Fruit fly (Drosophila melanogaster) whole organism, embryonic: ENCODE data around the gene CG42693.

ENCODE experiments used
- CG1024 ChIP-seq: fragments of 200-800 bp; sonication (Bioruptor generic); IDR thresholded peaks from 2 replicates; pipeline ENCODE4 v1.3.6; 2022; ENCODE audit warnings: missing biosample characterization, missing genetic modification characterization
- CG10366 ChIP-seq: fragments of 200-800 bp; sonication (Bioruptor generic); IDR thresholded peaks from 2 replicates; pipeline ENCODE4 v1.3.6; 2022; ENCODE audit warnings: missing biosample characterization, missing genetic modification characterization
- CG11560 ChIP-seq: fragments of 200-800 bp; sonication (Bioruptor generic); IDR thresholded peaks from 3 replicates; pipeline ENCODE4 v1.3.6; 2022; ENCODE audit warnings: missing biosample characterization, missing genetic modification characterization
- CG1233 ChIP-seq: fragments of 200-800 bp; sonication (Bioruptor generic); optimal IDR thresholded peaks from 4 replicates; lab custom pipeline; 2018; ENCODE audit warnings: missing biosample characterization, mild to moderate bottlenecking, missing genetic modification characterization
- CG12391 ChIP-seq: fragments of 200-800 bp; sonication (Bioruptor generic); optimal IDR thresholded peaks from 3 replicates; lab custom pipeline; 2018; ENCODE audit warnings: missing biosample characterization, mild to moderate bottlenecking, missing genetic modification characterization, moderate library complexity
- CG13424 ChIP-seq: fragments of 200-800 bp; sonication (Bioruptor generic); optimal IDR thresholded peaks from 2 replicates; lab custom pipeline; 2019; ENCODE audit warnings: missing biosample characterization, mild to moderate bottlenecking, missing genetic modification characterization, moderate library complexity
- CG15073 ChIP-seq: fragments of 200-800 bp; sonication (Bioruptor generic); optimal IDR thresholded peaks from 2 replicates; lab custom pipeline; 2016; ENCODE audit warnings: missing biosample characterization, missing genetic modification characterization
- CG1529 ChIP-seq: fragments of 200-800 bp; sonication (Bioruptor generic); optimal IDR thresholded peaks from 3 replicates; lab custom pipeline; 2018; ENCODE audit warnings: missing biosample characterization, missing genetic modification characterization
- CG18262 ChIP-seq: fragments of 200-800 bp; optimal IDR thresholded peaks from 3 replicates; lab custom pipeline; 2019; ENCODE audit warnings: missing biosample characterization, mild to moderate bottlenecking, missing genetic modification characterization, moderate library complexity
- CG2712 ChIP-seq: fragments of 200-800 bp; optimal IDR thresholded peaks from 3 replicates; lab custom pipeline; 2019; ENCODE audit warnings: missing biosample characterization, mild to moderate bottlenecking, missing genetic modification characterization, moderate library complexity
- CG2875 ChIP-seq: fragments of 200-800 bp; sonication (Bioruptor generic); optimal IDR thresholded peaks from 2 replicates; lab custom pipeline; 2017; ENCODE audit warnings: missing biosample characterization, mild to moderate bottlenecking, missing genetic modification characterization, missing genetic modification reagents
- CG33557 ChIP-seq: fragments of 200-800 bp; sonication (Bioruptor generic); optimal IDR thresholded peaks from 2 replicates; lab custom pipeline; 2019; ENCODE audit warnings: missing biosample characterization, mild to moderate bottlenecking, missing genetic modification characterization, moderate library complexity
- CG3407 ChIP-seq: fragments of 200-800 bp; sonication (Bioruptor generic); optimal IDR thresholded peaks from 2 replicates; lab custom pipeline; 2018; ENCODE audit warnings: missing biosample characterization, mild to moderate bottlenecking, missing genetic modification characterization
- CG4404 ChIP-seq: fragments of 200-800 bp; sonication (Bioruptor generic); IDR thresholded peaks from 2 replicates; pipeline ENCODE4 v1.3.6; 2022; ENCODE audit warnings: missing biosample characterization, missing genetic modification characterization
- CG7745 ChIP-seq: fragments of 200-800 bp; sonication (Bioruptor generic); optimal IDR thresholded peaks from 2 replicates; lab custom pipeline; 2018; ENCODE audit warnings: missing biosample characterization, mild to moderate bottlenecking, missing genetic modification characterization, moderate library complexity
- CG7963 ChIP-seq: fragments of 200-800 bp; sonication (Bioruptor generic); IDR thresholded peaks from 3 replicates; pipeline ENCODE4 v1.3.6; 2022; ENCODE audit warnings: missing biosample characterization, missing genetic modification characterization; ENCODE audit not compliant: partially characterized antibody
- CG8478 ChIP-seq: fragments of >200 bp; optimal IDR thresholded peaks from 2 replicates; lab custom pipeline; 2018
- CTCF ChIP-seq: fragments of 200-800 bp; sonication (Bioruptor generic); optimal IDR thresholded peaks from 2 replicates; lab custom pipeline; 2017; ENCODE audit warnings: missing biosample characterization, mild to moderate bottlenecking, missing genetic modification characterization, moderate library complexity
- Chrac-16 ChIP-seq: fragments of 200-800 bp; sonication (Bioruptor generic); optimal IDR thresholded peaks from 3 replicates; lab custom pipeline; 2016; ENCODE audit warnings: missing biosample characterization, missing genetic modification characterization
- Poxn ChIP-seq: fragments of 200-800 bp; sonication (Bioruptor generic); IDR thresholded peaks from 2 replicates; pipeline ENCODE4 v1.3.6; 2022; ENCODE audit warnings: missing biosample characterization, missing genetic modification characterization
- Sry-β ChIP-seq: fragments of 200-800 bp; sonication (Bioruptor generic); optimal IDR thresholded peaks from 2 replicates; lab custom pipeline; 2018; ENCODE audit warnings: missing biosample characterization, mild to moderate bottlenecking, missing genetic modification characterization, moderate library complexity
- Trl ChIP-seq, 3 experiments: fragments of >200 bp in 2 of 3; fragments of 200-800 bp in 1 of 3; sonication (Bioruptor generic) in 1 of 3; optimal IDR thresholded peaks; 2 replicates in 1 of 3; 3 replicates in 2 of 3; lab custom pipeline; 2016 to 2017; ENCODE audit warnings: missing biosample characterization in 1 of 3, missing genetic modification characterization in 1 of 3
- Xbp1 ChIP-seq: fragments of 200-800 bp; sonication (Bioruptor generic); optimal IDR thresholded peaks from 3 replicates; lab custom pipeline; 2016; ENCODE audit warnings: missing biosample characterization, mild to moderate bottlenecking, missing genetic modification characterization
- bbx ChIP-seq: fragments of 200-800 bp; sonication (Bioruptor generic); IDR thresholded peaks from 2 replicates; pipeline ENCODE4 v1.3.6; 2022; ENCODE audit warnings: missing biosample characterization, missing genetic modification characterization; ENCODE audit not compliant: partially characterized antibody
- chn ChIP-seq: fragments of 200-800 bp; sonication (Bioruptor generic); optimal IDR thresholded peaks from 2 replicates; lab custom pipeline; 2016; ENCODE audit warnings: missing biosample characterization, missing genetic modification characterization
- dmrt11E ChIP-seq: fragments of 200-800 bp; sonication (Bioruptor generic); optimal IDR thresholded peaks from 3 replicates; lab custom pipeline; 2018; ENCODE audit warnings: missing biosample characterization, mild to moderate bottlenecking, missing genetic modification characterization, moderate library complexity
- ewg ChIP-seq: fragments of 200-800 bp; sonication (Bioruptor generic); optimal IDR thresholded peaks from 3 replicates; lab custom pipeline; 2017; ENCODE audit warnings: mild to moderate bottlenecking, missing biosample characterization, missing genetic modification reagents, missing genetic modification characterization
- fru ChIP-seq: fragments of >200 bp; optimal IDR thresholded peaks from 2 replicates; lab custom pipeline; 2017
- knrl ChIP-seq: fragments of 200-800 bp; sonication (Bioruptor generic); IDR thresholded peaks from 3 replicates; pipeline ENCODE4 v1.3.6; 2022; ENCODE audit warnings: missing biosample characterization, missing genetic modification characterization; ENCODE audit not compliant: partially characterized antibody
- lbe ChIP-seq: fragments of 200-800 bp; sonication (Bioruptor generic); optimal IDR thresholded peaks from 2 replicates; lab custom pipeline; 2016; ENCODE audit warnings: missing biosample characterization, mild to moderate bottlenecking, missing genetic modification characterization
- nmo ChIP-seq: fragments of 200-800 bp; sonication (Bioruptor generic); optimal IDR thresholded peaks from 2 replicates; lab custom pipeline; 2018; ENCODE audit warnings: missing biosample characterization, mild to moderate bottlenecking, missing genetic modification characterization, moderate library complexity
- nom ChIP-seq: fragments of 200-800 bp; sonication (Bioruptor generic); optimal IDR thresholded peaks from 2 replicates; lab custom pipeline; 2017; ENCODE audit warnings: missing biosample characterization, missing genetic modification characterization, mild to moderate bottlenecking, moderate library complexity, missing genetic modification reagents
- otp ChIP-seq: fragments of 200-800 bp; sonication (Bioruptor generic); IDR thresholded peaks from 3 replicates; pipeline ENCODE4, ENCODE4 v1.3.6; 2022; ENCODE audit warnings: missing biosample characterization, missing genetic modification characterization
- pros ChIP-seq: fragments of 200-800 bp; sonication (Bioruptor generic); optimal IDR thresholded peaks from 3 replicates; lab custom pipeline; 2019; ENCODE audit warnings: missing biosample characterization, mild to moderate bottlenecking, missing genetic modification characterization, moderate library complexity
- row ChIP-seq: fragments of 200-800 bp; sonication (Bioruptor generic); IDR thresholded peaks from 3 replicates; pipeline ENCODE4 v1.3.6; 2022; ENCODE audit warnings: missing biosample characterization, missing genetic modification characterization
- scrt ChIP-seq: fragments of 200-800 bp; sonication (Bioruptor generic); optimal IDR thresholded peaks from 2 replicates; lab custom pipeline; 2018; ENCODE audit warnings: missing biosample characterization, mild to moderate bottlenecking, missing genetic modification characterization, moderate library complexity
- tll ChIP-seq, 2 experiments: fragments of 200-800 bp in 1 of 2; fragments of >200 bp in 1 of 2; sonication (Bioruptor generic) in 1 of 2; optimal IDR thresholded peaks; 2 replicates each; lab custom pipeline; 2017 to 2019; ENCODE audit warnings: missing biosample characterization in 2 of 2, missing genetic modification characterization in 2 of 2, mild to moderate bottlenecking in 1 of 2, moderate library complexity in 1 of 2
- trem ChIP-seq: fragments of 200-800 bp; optimal IDR thresholded peaks from 3 replicates; lab custom pipeline; 2019; ENCODE audit warnings: missing biosample characterization, mild to moderate bottlenecking, missing genetic modification characterization, moderate library complexity
- yki ChIP-seq: fragments of >200 bp; optimal IDR thresholded peaks from 3 replicates; lab custom pipeline; 2018
- zfh2 ChIP-seq: fragments of 200-800 bp; sonication (Bioruptor generic); optimal IDR thresholded peaks from 2 replicates; lab custom pipeline; 2016; ENCODE audit warnings: missing biosample characterization, missing genetic modification characterization

The CG42693 gene

DNA sequence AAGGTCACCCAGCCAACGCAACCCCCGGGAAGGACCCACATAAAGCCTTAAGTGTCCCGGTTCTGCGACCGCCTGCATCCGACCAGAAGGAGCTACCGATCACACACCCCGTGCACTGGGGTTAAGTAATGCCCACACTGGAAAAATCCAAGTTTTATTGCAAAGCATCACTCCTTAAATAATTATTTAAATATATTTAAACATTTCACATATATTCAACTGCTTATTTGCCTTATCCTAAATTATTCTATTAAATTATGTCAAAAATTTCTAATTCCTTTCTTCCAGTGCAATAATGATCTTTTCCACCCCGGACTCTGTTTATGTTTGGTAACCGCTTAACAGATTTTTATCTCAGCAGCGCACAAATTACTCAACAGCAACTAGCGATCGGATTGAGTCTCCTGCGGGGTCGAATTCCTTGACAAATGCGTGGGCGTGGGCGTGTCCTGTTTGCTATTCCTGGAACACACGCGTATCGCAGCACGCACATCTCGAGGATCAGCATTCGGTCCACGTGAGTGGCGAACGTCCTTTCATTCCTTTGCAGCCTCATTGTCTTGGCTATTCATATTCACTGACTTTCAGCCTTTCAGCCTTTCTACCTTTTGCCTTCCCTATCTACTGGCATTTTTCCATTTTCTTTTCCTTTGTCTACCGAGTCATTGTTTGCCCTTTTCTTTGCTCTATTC, 3.5 kb downstream of the CG42693 start (continued):
- TF ChIP-seq Chrac-16 (GFP tag; lab: Kevin White, UChicago) = peak; percentile 59
- peak; percentile 16; the same call in 1 of the 2 replicates for TF ChIP-seq CG10366 (GFP tag; lab: Robert Waterston, UW)
- TF ChIP-seq ewg (GFP tag; lab: Kevin White, UChicago) = no peak
- no peak for TF ChIP-seq CG2875 (GFP tag; lab: Kevin White, UChicago)
- peak; percentile 11 for TF ChIP-seq CG3407 (GFP tag; lab: Kevin White, UChicago)
- TF ChIP-seq CG1233 (GFP tag; lab: Kevin White, UChicago) = peak; percentile 15
- TF ChIP-seq CG13424 (tag; lab: Kevin White, UChicago) = peak; percentile 30
- peak; percentile 64 for TF ChIP-seq CG7745 (tag; lab: Kevin White, UChicago)
- peak; percentile 61 for TF ChIP-seq nmo
- peak; percentile 70 for TF ChIP-seq row (GFP tag; lab: Robert Waterston, UW)
- no peak for TF ChIP-seq CG8478
- TF ChIP-seq CG33557 (GFP tag; lab: Kevin White, UChicago) = peak; percentile 76
- peak; percentile 53 for TF ChIP-seq CG1024 (GFP tag; lab: Robert Waterston, UW)
- no peak for TF ChIP-seq fru (lab: Kevin White, UChicago)
- peak; percentile 4 for TF ChIP-seq Xbp1 (GFP tag; lab: Kevin White, UChicago)
- peak; percentile 11 for TF ChIP-seq CG1529 (GFP tag; lab: Kevin White, UChicago)

DNA sequence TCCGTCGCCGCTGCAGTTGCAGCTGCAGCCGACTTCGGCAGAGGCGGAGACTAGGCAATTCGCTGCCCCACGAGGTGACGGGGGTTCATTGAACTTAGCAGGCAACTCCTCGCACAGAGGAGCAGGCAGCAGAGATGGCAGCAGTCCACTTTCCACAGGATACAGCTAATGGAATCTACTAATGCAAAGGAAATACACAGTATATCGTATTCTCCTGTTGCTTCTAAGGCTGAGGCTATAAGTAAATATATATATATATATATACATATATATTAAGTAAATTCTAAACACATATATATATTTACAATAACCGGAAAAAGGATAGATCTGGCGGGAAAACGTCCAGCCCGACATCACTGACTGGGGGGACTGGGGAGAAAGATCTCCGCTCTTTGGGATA, 4.8 kb downstream of the CG42693 start:
- TF ChIP-seq dmrt11E (peak; percentile 9), chn (GFP tag; lab: Kevin White, UChicago) (no peak), Sry-β (GFP tag; lab: Kevin White, UChicago) (peak; percentile 86), CG15073 (GFP tag; lab: Kevin White, UChicago) (no peak), trem (tag; lab: Kevin White, UChicago) (peak; percentile 3), CTCF (GFP tag; lab: Kevin White, UChicago) (no peak), CG12391 (tag; lab: Kevin White, UChicago) (peak; percentile 2), scrt (GFP tag; lab: Kevin White, UChicago) (no peak), CG2712 (tag; lab: Kevin White, UChicago) (peak; percentile 29), bbx (GFP tag; lab: Robert Waterston, UW) (no peak), CG18262 (tag; lab: Kevin White, UChicago) (peak; percentile 3), Trl (optimal IDR thresholded peaks at IDR 0.05; lab: Kevin White, UChicago) (no peak), Trl (GFP tag; optimal IDR thresholded peaks at IDR 0.05; lab: Kevin White, UChicago) (no peak), knrl (GFP tag; lab: Robert Waterston, UW) (no peak), CG11560 (no peak), Poxn (GFP tag; lab: Robert Waterston, UW) (no peak), CG4404 (GFP tag; lab: Robert Waterston, UW) (no peak), CG7963 (no peak), yki (lab: Kevin White, UChicago) (no peak), zfh2 (GFP tag; lab: Kevin White, UChicago) (no peak), ewg (GFP tag; lab: Kevin White, UChicago) (no peak), otp (no peak)
- TF ChIP-seq, all 482 proteins: peak for 6

DNA sequence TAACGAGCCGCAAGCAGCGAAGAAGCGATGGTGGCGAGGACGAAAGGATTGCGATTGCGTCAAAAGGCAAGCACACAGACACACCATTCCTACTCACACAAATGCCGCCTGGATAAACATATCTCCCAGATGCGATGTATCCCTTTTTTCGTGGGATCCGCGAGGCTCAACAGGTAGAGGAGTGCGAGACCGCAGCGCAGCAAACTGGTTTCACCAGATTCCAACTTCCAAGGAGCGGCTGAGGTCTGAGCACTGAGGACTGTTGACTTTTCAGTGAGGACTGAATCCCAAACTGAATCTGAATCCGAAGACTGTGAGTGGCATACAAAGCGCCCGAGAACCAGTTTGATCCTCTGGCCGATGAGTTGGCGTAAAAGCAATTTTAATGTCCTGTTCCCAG, 6.2 kb downstream of the CG42693 start:
- TF ChIP-seq pros (GFP tag; lab: Kevin White, UChicago) = peak; percentile 32
- TF ChIP-seq CG10366 (GFP tag; lab: Robert Waterston, UW) = no peak
- TF ChIP-seq tll (GFP tag; optimal IDR thresholded peaks at IDR 0.05; lab: Kevin White, UChicago) = peak in 1 of 2 experiments; percentile 41
- peak; percentile 23 for TF ChIP-seq lbe (GFP tag; lab: Kevin White, UChicago)
- TF ChIP-seq nom (GFP tag; lab: Kevin White, UChicago) = peak; percentile 41
